Fruit fly (Drosophila melanogaster) whole organism, adult: ENCODE data around the gene aru.

Experiments used
- CG11617 ChIP-seq: fragments of 200-800 bp; sonication (Bioruptor generic); optimal IDR thresholded peaks from 2 replicates; lab custom pipeline; 2017; ENCODE audit warnings: mild to moderate bottlenecking, missing biosample characterization, missing genetic modification reagents, missing genetic modification characterization
- CG12768 ChIP-seq: fragments of 200-800 bp; sonication (Bioruptor generic); optimal IDR thresholded peaks from 2 replicates; lab custom pipeline; 2017; ENCODE audit warnings: missing biosample characterization, missing genetic modification characterization, mild to moderate bottlenecking, moderate library complexity, missing genetic modification reagents
- CG14711 ChIP-seq: fragments of 200-800 bp; sonication (Bioruptor generic); optimal IDR thresholded peaks from 2 replicates; lab custom pipeline; 2018; ENCODE audit warnings: missing biosample characterization, mild to moderate bottlenecking, missing genetic modification characterization, moderate library complexity
- CG1620 ChIP-seq: fragments of 200-800 bp; sonication (Bioruptor generic); optimal IDR thresholded peaks from 2 replicates; lab custom pipeline; 2016; ENCODE audit warnings: missing biosample characterization, missing genetic modification characterization
- CG5204 ChIP-seq: fragments of 200-800 bp; sonication (Bioruptor generic); optimal IDR thresholded peaks from 2 replicates; lab custom pipeline; 2016; ENCODE audit warnings: missing biosample characterization, missing genetic modification characterization
- CG7045 ChIP-seq: fragments of 200-800 bp; sonication (Bioruptor generic); optimal IDR thresholded peaks from 2 replicates; lab custom pipeline; 2017; ENCODE audit warnings: missing biosample characterization, mild to moderate bottlenecking, missing genetic modification characterization
- Clk ChIP-seq: fragments of 200-800 bp; sonication (Bioruptor generic); optimal IDR thresholded peaks from 2 replicates; lab custom pipeline; 2017; ENCODE audit warnings: missing biosample characterization, missing genetic modification characterization
- Hr96 ChIP-seq: fragments of 200-800 bp; sonication (Bioruptor generic); optimal IDR thresholded peaks from 2 replicates; lab custom pipeline; 2016; ENCODE audit warnings: missing biosample characterization, missing genetic modification characterization
- Mnt ChIP-seq: fragments of 200-800 bp; sonication (Bioruptor generic); optimal IDR thresholded peaks from 2 replicates; lab custom pipeline; 2016; ENCODE audit warnings: missing biosample characterization, mild to moderate bottlenecking, missing genetic modification characterization
- bab1 ChIP-seq: fragments of 200-800 bp; sonication (Bioruptor generic); optimal IDR thresholded peaks from 3 replicates; lab custom pipeline; 2019; ENCODE audit warnings: missing biosample characterization, mild to moderate bottlenecking, missing genetic modification characterization, moderate library complexity
- cnc ChIP-seq, 2 experiments: fragments of >200 bp; optimal IDR thresholded peaks; 2 replicates each; lab custom pipeline; 2017
- kay ChIP-seq: fragments of 200-800 bp; sonication (Bioruptor generic); peaks from one replicate; lab custom pipeline; 2016; ENCODE audit warnings: missing biosample characterization, missing genetic modification characterization, borderline replicate concordance
- ovo ChIP-seq: fragments of 200-800 bp; sonication (Bioruptor generic); optimal IDR thresholded peaks from 2 replicates; lab custom pipeline; 2016; ENCODE audit warnings: missing biosample characterization, missing genetic modification characterization
- toe ChIP-seq: fragments of 200-800 bp; sonication (Bioruptor generic); optimal IDR thresholded peaks from 2 replicates; lab custom pipeline; 2016; ENCODE audit warnings: missing biosample characterization, missing genetic modification characterization

dm6 chr2L:838786-839185 lies 29.4 kb downstream of the aru start:
- no peak for TF ChIP-seq Mnt (GFP tag; lab: Kevin White, UChicago)
- TF ChIP-seq CG11617 (GFP tag; lab: Kevin White, UChicago): no peak
- TF ChIP-seq kay (GFP tag; lab: Kevin White, UChicago): no peak
- TF ChIP-seq CG14711 (tag; lab: Kevin White, UChicago): no peak
- TF ChIP-seq CG1620 (GFP tag; lab: Kevin White, UChicago): no peak
- no peak for TF ChIP-seq cnc (optimal IDR thresholded peaks at IDR 0.05; lab: Kevin White, UChicago)
- no peak for TF ChIP-seq CG12768 (GFP tag; lab: Kevin White, UChicago)
- TF ChIP-seq Hr96 (GFP tag; lab: Kevin White, UChicago): no peak
- TF ChIP-seq ovo (GFP tag; lab: Kevin White, UChicago): no peak
- no peak for TF ChIP-seq Clk (GFP tag; lab: Kevin White, UChicago)
- no peak for TF ChIP-seq toe (GFP tag; lab: Kevin White, UChicago)
- no peak for TF ChIP-seq CG7045 (GFP tag; lab: Kevin White, UChicago)
- TF ChIP-seq CG5204 (GFP tag; lab: Kevin White, UChicago): no peak
- TF ChIP-seq bab1 (GFP tag; lab: Kevin White, UChicago): no peak
